Fruit fly (Drosophila melanogaster): ENCODE results near the gene Npc2d.

DNA sequence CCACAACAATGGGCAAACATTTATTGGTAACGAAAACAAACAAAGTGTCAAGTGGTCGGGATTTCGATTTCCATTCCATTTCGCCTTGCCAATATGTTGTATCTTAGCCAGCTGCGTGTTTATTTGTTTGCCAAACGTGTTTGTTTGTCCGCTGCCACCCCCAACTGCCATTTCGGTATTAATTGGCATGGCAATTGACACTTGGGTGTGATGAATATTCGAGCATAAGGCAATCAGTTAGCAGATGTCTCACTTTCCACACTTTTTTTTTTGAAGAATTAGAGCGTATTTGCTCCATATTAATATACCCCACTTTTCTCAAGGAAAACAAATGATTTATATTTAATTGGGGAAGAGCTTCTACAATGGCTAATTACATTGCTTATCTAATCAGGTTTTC lies 24.4 kb downstream of the Npc2d start:
- TF ChIP-seq Sin3A (optimal IDR thresholded peaks at IDR 0.05), result no peak
- no peak for TF ChIP-seq psq (optimal IDR thresholded peaks at IDR 0.05)
- no peak for TF ChIP-seq Myc (optimal IDR thresholded peaks at IDR 0.05)
- TF ChIP-seq h (optimal IDR thresholded peaks at IDR 0.05), result no peak
